Worm (Caenorhabditis elegans) whole organism, L3 larva: ENCODE data around the gene Y45G5AM.5.

Source experiments
- nhr-237 ChIP-seq: fragments of 150-350 bp; optimal IDR thresholded peaks from 2 replicates; lab custom pipeline; 2014; ENCODE audit warnings: missing biosample characterization, missing genetic modification characterization
- nhr-28 ChIP-seq: fragments of 150-350 bp; optimal IDR thresholded peaks from 2 replicates; lab custom pipeline; 2014; ENCODE audit warnings: missing biosample characterization, missing genetic modification characterization
- pqm-1 ChIP-seq: fragments of 150-350 bp; optimal IDR thresholded peaks from 2 replicates; lab custom pipeline; 2017; ENCODE audit warnings: missing biosample characterization, missing genetic modification characterization, inconsistent platforms

DNA sequence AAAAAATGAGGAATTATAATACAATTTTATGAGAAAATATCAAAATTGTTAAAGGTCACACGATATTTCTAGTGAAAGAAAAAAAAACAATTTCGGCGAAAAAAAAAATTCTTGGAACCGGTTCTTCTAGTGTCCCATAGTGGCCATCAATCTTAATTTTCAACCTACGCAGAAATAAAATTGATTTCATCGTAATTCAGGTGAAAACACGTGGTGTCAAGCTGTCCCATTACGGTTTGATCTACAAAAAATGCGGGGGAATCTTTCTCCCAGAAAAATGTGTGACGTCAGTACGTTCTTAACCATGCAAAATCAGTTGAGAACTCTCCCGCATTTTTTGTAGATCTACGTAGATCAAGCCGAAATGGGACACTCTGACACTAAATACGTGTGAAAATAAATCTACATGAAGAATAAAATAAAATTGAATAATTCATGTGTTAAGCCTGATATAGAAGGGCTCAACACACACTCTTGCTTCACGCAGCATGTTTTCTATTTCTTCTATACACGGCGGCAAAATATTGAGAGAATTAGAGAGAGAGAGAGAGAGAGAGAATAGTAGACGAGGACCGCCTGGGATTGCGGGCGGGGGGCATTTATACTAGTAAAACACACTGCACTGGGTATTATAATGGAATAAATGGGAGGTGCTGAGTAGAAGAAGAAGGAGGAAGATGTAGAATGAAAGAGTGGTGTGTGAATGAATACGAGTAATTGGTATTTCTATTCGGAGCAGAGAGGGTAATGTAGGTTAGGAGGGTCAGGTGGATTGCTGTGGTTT, 32.7 kb downstream of the Y45G5AM.5 start:
- TF ChIP-seq nhr-237 (no peak), pqm-1 (no peak), nhr-28 (no peak)
